Fruit fly (Drosophila melanogaster) Kc167 (cell line): ENCODE results near the gene Snoo.

Experiments
- Myc ChIP-seq: fragments of >200 bp; optimal IDR thresholded peaks from 2 replicates; lab custom pipeline; 2017; ENCODE audit warnings: missing external identifiers
- Sin3A ChIP-seq: fragments of >200 bp; optimal IDR thresholded peaks from 2 replicates; lab custom pipeline; 2018; ENCODE audit warnings: missing external identifiers
- h ChIP-seq: fragments of >200 bp; optimal IDR thresholded peaks from 3 replicates; lab custom pipeline; 2018; ENCODE audit warnings: missing external identifiers
- insv ChIP-seq: fragments of >200 bp; optimal IDR thresholded peaks from 3 replicates; lab custom pipeline; 2018; ENCODE audit warnings: missing external identifiers
- psq ChIP-seq: fragments of >200 bp; optimal IDR thresholded peaks from 2 replicates; lab custom pipeline; 2017; ENCODE audit warnings: missing external identifiers
- ttk ChIP-seq: sonication (Bioruptor generic); optimal IDR thresholded peaks from 2 replicates; lab custom pipeline; 2017; ENCODE audit warnings: missing external identifiers

DNA sequence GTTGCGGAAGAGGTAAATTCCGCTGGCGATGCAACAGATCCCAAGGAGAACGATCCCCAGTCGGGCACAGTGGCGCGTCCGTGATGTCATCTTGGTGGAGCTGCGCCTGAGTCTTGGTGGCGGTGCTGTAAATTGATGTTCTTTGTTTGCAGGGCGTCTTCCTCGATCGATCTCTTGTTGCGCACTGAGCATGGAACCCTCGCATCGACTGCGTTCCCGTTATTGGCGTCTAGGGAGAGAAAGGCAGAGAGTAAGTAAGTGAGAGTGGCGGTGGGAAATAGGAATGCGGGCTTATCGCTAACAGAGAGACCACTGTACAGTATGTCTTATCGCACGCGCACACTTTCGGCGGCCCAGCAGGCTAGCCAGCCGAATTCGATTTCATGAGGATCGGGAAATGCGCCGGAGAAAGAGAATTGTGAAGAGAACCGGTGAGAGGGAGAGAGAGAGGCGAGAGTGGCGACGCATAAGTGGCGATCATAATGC lies 7.4 kb upstream of the Snoo start:
- TF ChIP-seq h (lab: Kevin White, UChicago) (no peak), Sin3A (lab: Kevin White, UChicago) (no peak), Myc (lab: Kevin White, UChicago) (no peak), psq (lab: Kevin White, UChicago) (no peak), insv (lab: Kevin White, UChicago) (no peak), ttk (lab: Kevin White, UChicago) (no peak)
